Worm (Caenorhabditis elegans) whole organism, L3 larva: ENCODE measurements around the gene C34B4.3.

Experiments used
- ama-1 ChIP-seq: fragments of 150-350 bp; optimal IDR thresholded peaks from 2 replicates; lab custom pipeline; 2018
- egl-27 ChIP-seq: sonication (generic microtip); optimal IDR thresholded peaks from 4 replicates; lab custom pipeline; 2017; ENCODE audit warnings: missing biosample characterization, missing genetic modification reagents, missing genetic modification characterization
- fkh-10 ChIP-seq: sonication (generic microtip); optimal IDR thresholded peaks from 2 replicates; lab custom pipeline; 2017; ENCODE audit warnings: missing biosample characterization, missing genetic modification reagents, missing genetic modification characterization
- fos-1 ChIP-seq: fragments of 150-350 bp; optimal IDR thresholded peaks from 2 replicates; lab custom pipeline; 2014; ENCODE audit warnings: missing biosample characterization, missing genetic modification characterization
- mdl-1 ChIP-seq: fragments of 150-350 bp; optimal IDR thresholded peaks from 2 replicates; lab custom pipeline; 2014; ENCODE audit warnings: missing biosample characterization, missing genetic modification characterization
- nhr-23 ChIP-seq: fragments of 150-350 bp; optimal IDR thresholded peaks from 2 replicates; lab custom pipeline; 2014; ENCODE audit warnings: missing biosample characterization, missing genetic modification reagents, missing genetic modification characterization
- nhr-237 ChIP-seq: fragments of 150-350 bp; optimal IDR thresholded peaks from 2 replicates; lab custom pipeline; 2014; ENCODE audit warnings: missing biosample characterization, missing genetic modification characterization
- nhr-28 ChIP-seq: fragments of 150-350 bp; optimal IDR thresholded peaks from 2 replicates; lab custom pipeline; 2014; ENCODE audit warnings: missing biosample characterization, missing genetic modification characterization
- nhr-77 ChIP-seq: fragments of 150-350 bp; optimal IDR thresholded peaks from 2 replicates; lab custom pipeline; 2014; ENCODE audit warnings: missing biosample characterization, missing genetic modification characterization
- sea-2 ChIP-seq: fragments of 150-350 bp; sonication (generic microtip); optimal IDR thresholded peaks from 4 replicates; lab custom pipeline; 2014; ENCODE audit warnings: missing biosample characterization, missing genetic modification reagents, missing genetic modification characterization
- unc-62 ChIP-seq: fragments of 150-350 bp; sonication (generic microtip); optimal IDR thresholded peaks from 4 replicates; lab custom pipeline; 2014; ENCODE audit warnings: missing biosample characterization, missing genetic modification reagents, missing genetic modification characterization

- TF ChIP-seq mdl-1 (tag; lab: Kevin White, UChicago) (no peak), ama-1 (lab: Kevin White, UChicago) (no peak), unc-62 (GFP tag; lab: Kevin White, UChicago) (no peak), nhr-237 (tag; lab: Kevin White, UChicago) (no peak), fos-1 (no peak), nhr-28 (tag; lab: Kevin White, UChicago) (no peak), egl-27 (tag; lab: Kevin White, UChicago) (no peak), nhr-77 (tag; lab: Kevin White, UChicago) (no peak), nhr-23 (tag; lab: Kevin White, UChicago) (no peak), fkh-10 (GFP tag; lab: Kevin White, UChicago) (no peak), sea-2 (GFP tag; lab: Kevin White, UChicago) (no peak)
Measured at ce11 chrV:13105840-13106429, 35.0 kb upstream of the C34B4.3 start.
